Worm (Caenorhabditis elegans) whole organism, late embryonic: Measurements from ENCODE around the gene F40G9.14.
A peak's percentile ranks its signal among the peaks of the same experiment; 100 is the strongest.

Experiments
- C38D4.7 ChIP-seq: fragments of 200-800 bp; sonication (Bioruptor generic); optimal IDR thresholded peaks from 2 replicates; lab custom pipeline; 2018; ENCODE audit warnings: mild to moderate bottlenecking, missing genetic modification characterization, moderate library complexity, missing compliant biosample characterization
- Y22D7AL.16 ChIP-seq: sonication (generic microtip); optimal IDR thresholded peaks from 2 replicates; lab custom pipeline; 2016; ENCODE audit warnings: missing genetic modification characterization, missing compliant biosample characterization
- ahr-1 ChIP-seq: sonication (generic microtip); optimal IDR thresholded peaks from 2 replicates; lab custom pipeline; 2016; ENCODE audit warnings: missing genetic modification characterization, missing compliant biosample characterization
- ama-1 ChIP-seq: fragments of 150-350 bp; optimal IDR thresholded peaks from 2 replicates; lab custom pipeline; 2014
- ceh-22 ChIP-seq: sonication (generic microtip); optimal IDR thresholded peaks from 2 replicates; lab custom pipeline; 2017; ENCODE audit warnings: missing biosample characterization, missing genetic modification characterization
- ceh-30 ChIP-seq: fragments of 150-350 bp; optimal IDR thresholded peaks from 2 replicates; lab custom pipeline; 2014; ENCODE audit warnings: missing biosample characterization, missing genetic modification characterization
- ceh-31 ChIP-seq: sonication (generic microtip); optimal IDR thresholded peaks from 2 replicates; lab custom pipeline; 2016; ENCODE audit warnings: missing genetic modification characterization, missing compliant biosample characterization
- ceh-34 ChIP-seq: sonication (generic microtip); optimal IDR thresholded peaks from 2 replicates; lab custom pipeline; 2016; ENCODE audit warnings: mild to moderate bottlenecking, missing genetic modification characterization, missing compliant biosample characterization
- dmd-4 ChIP-seq: sonication (generic microtip); optimal IDR thresholded peaks from 2 replicates; lab custom pipeline; 2016; ENCODE audit warnings: borderline replicate concordance, missing genetic modification characterization, missing compliant biosample characterization
- elt-4 ChIP-seq: sonication (generic microtip); optimal IDR thresholded peaks from 2 replicates; lab custom pipeline; 2016; ENCODE audit warnings: missing genetic modification characterization, missing compliant biosample characterization
- hlh-13 ChIP-seq: fragments of 200-800 bp; sonication (Bioruptor generic); optimal IDR thresholded peaks from 2 replicates; lab custom pipeline; 2018; ENCODE audit warnings: mild to moderate bottlenecking, missing genetic modification characterization, missing compliant biosample characterization
- lim-6 ChIP-seq: sonication (generic microtip); optimal IDR thresholded peaks from 2 replicates; lab custom pipeline; 2016; ENCODE audit warnings: missing genetic modification characterization, missing compliant biosample characterization
- npax-4 ChIP-seq: sonication (generic microtip); optimal IDR thresholded peaks from 2 replicates; lab custom pipeline; 2016; ENCODE audit warnings: missing genetic modification characterization, missing compliant biosample characterization
- pag-3 ChIP-seq: sonication (generic microtip); optimal IDR thresholded peaks from 2 replicates; lab custom pipeline; 2016; ENCODE audit warnings: missing compliant biosample characterization, missing genetic modification characterization, borderline replicate concordance
- sox-2 ChIP-seq: fragments of 200-800 bp; sonication (Bioruptor generic); IDR thresholded peaks from 2 replicates; pipeline ENCODE4 v1.3.6; 2022; ENCODE audit warnings: missing genetic modification reagents, missing genetic modification characterization, missing compliant biosample characterization
- syd-9 ChIP-seq: sonication (generic microtip); optimal IDR thresholded peaks from 2 replicates; lab custom pipeline; 2016; ENCODE audit warnings: mild to moderate bottlenecking, missing genetic modification characterization, moderate library complexity, missing compliant biosample characterization
- ztf-16 ChIP-seq: sonication (generic microtip); optimal IDR thresholded peaks from 2 replicates; lab custom pipeline; 2017; ENCODE audit warnings: missing genetic modification characterization, missing compliant biosample characterization

F40G9.14 gene

DNA sequence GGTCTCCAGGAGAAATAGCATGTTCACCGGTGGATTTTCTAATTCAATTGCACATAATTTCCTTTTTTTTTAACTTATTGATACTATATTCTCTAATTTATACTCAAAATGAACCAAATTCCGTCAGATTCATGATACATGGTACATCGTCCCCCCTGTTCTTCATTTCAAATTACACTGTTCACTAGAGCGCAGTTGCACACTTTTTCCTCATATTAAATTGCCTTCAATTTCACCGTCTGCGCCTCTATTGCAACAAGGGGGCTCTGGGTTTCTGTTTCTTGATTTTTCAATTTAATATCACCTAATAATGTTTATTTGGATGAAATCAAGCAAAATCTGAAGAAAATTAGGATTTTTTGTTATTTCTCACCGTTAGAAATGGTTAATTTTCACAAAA lies 46.0 kb downstream of the F40G9.14 start (continued):
- TF ChIP-seq C38D4.7 (GFP tag; lab: Kevin White, UChicago) (no peak), syd-9 (tag; lab: Kevin White, UChicago) (no peak), ama-1 (lab: Kevin White, UChicago) (no peak), ceh-22 (tag; lab: Kevin White, UChicago) (no peak), elt-4 (no peak), ceh-34 (tag; lab: Kevin White, UChicago) (peak; percentile 53), npax-4 (tag; lab: Kevin White, UChicago) (no peak), ceh-31 (tag; lab: Kevin White, UChicago) (peak; percentile 41), dmd-4 (tag; lab: Kevin White, UChicago) (no peak), ahr-1 (tag; lab: Kevin White, UChicago) (no peak), pag-3 (no peak), lim-6 (peak; percentile 4)

ce11 chrIII:130650-131049 lies 47.0 kb downstream of the F40G9.14 start, which contains the start of the genes nhr-280 and C29F9.2:
nhr-280 (minus strand) TSS chrIII:130750.
C29F9.2 (plus strand) TSS chrIII:130947.
- TF ChIP-seq Y22D7AL.16 (no peak), pag-3 (no peak), hlh-13 (GFP tag; lab: Kevin White, UChicago) (no peak), sox-2 (GFP tag; lab: Robert Waterston, UW) (no peak), ceh-30 (tag; lab: Kevin White, UChicago) (no peak), ztf-16 (tag; lab: Kevin White, UChicago) (no peak)
- TF ChIP-seq, all 69 proteins: peak for 0
